Worm (Caenorhabditis elegans) whole organism, L4/young adult: ENCODE measurements around the gene ndab-2.

Source experiments
- W03F9.2 ChIP-seq: fragments of 150-350 bp; optimal IDR thresholded peaks from 2 replicates; lab custom pipeline; 2014; ENCODE audit warnings: missing biosample characterization, missing genetic modification characterization
- dao-5 ChIP-seq: sonication (generic microtip); optimal IDR thresholded peaks from 2 replicates; lab custom pipeline; 2016; ENCODE audit warnings: missing genotype, missing genetic modification characterization, moderate library complexity, missing compliant biosample characterization

DNA sequence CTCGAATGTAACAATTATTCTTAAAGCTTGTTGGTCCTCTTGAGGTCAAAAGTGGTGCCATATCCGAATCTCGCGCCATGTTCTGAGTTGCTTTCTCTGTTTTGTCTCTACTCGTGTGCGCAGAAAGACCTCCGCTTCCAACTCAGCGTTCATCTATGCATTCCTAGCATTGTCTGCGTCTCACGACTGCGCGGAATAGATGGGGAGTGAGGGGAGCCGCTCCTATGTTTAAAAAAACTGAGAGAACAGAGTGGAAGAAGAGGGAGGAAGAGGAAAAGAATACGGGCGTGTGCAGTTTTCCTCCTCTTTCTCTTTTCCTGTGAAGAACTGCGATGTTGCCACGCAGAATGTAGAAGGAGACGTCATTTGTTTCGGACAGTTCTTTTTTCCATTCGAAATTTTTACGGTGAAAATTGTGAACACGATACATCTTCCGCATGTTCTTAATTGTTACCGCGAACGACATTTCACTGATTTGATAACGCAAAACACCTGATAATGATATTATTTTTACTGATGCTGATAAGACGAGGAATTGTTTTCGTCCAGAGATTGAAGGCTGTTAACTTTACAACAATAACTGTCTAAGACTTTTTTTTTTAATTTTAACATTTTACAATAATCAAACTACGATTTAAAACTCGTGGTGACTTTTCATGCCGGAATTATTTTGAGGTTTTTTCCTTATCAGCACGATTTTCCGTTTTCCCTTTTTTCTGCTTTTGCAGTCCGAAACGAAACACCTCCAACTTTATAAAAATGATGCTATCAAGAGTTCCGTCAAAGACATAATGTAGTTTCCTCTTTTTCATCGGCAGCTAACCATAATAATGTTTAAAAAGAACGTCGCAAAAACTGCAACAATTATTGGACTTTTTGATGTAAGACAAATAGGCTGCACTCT lies 13.6 kb upstream of the ndab-2 start:
- no peak for TF ChIP-seq W03F9.2
- TF ChIP-seq dao-5 (tag; lab: Kevin White, UChicago) = no peak
